Fruit fly (Drosophila melanogaster): ENCODE data around the gene CG43074.

CG43074 gene

DNA sequence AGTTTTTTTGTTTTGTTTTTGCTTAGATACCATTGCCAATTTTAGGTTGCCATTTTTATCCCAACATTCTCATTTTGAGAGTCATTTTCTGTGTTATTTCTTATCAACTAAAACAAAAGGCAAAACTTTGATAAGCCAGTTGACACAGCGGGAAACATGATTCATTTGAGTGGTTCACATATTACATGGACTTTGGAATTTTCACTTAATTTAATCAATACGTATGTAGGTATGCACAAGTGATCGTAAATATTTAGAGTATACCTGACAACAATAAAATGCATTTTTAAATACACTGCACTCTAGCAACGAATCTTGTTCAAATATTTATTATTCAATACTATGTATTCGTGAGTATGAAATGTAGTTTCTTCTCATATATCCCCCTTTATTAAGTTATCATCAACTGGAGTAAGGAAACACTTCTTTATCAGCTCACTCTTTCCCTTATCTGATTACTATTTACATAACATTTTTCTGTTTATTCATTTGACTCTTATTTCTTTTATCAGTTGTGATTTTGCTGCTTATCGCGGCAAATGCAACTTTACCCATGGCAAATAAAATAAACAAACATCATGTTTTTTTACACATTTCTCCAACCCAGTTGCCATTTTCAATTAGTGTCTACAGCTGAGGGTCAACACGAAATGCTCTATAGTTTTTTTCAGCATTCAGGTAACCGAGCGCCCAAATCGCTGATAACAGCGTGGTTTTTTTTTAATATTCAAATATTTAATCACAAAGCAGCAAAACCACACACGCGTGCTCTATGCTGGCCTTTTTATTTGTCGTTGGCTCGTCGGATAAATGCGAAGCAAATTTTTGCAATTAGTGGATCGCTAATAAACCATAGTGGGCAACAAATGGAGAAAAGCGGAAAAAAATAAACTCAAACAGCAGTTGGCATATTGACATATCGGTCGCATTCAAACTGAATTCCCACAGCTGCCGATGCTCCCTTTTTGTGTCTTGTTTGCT is 34.3 kb upstream of the CG43074 start (continued):
- TF ChIP-seq lola (GFP tag; optimal IDR thresholded peaks at IDR 0.05) = peak in 1 of 3 experiments; percentile 54
- TF ChIP-seq CG7357 (GFP tag; IDR thresholded peaks at IDR 0.05) = no peak
- TF ChIP-seq TFAM (GFP tag; optimal IDR thresholded peaks at IDR 0.05) = no peak
- no peak for TF ChIP-seq H15 (GFP tag; IDR thresholded peaks at IDR 0.05)
- TF ChIP-seq Optix (GFP tag; IDR thresholded peaks at IDR 0.05) = no peak
- no peak for TF ChIP-seq hb (GFP tag; IDR thresholded peaks at IDR 0.05; ENCODE audit: partially characterized antibody)
- no peak for TF ChIP-seq NFAT (GFP tag; IDR thresholded peaks at IDR 0.05)
- no peak for TF ChIP-seq slbo (GFP tag; IDR thresholded peaks at IDR 0.05)
- no peak for TF ChIP-seq crc (GFP tag; optimal IDR thresholded peaks at IDR 0.05)
- no peak for TF ChIP-seq wek (GFP tag; optimal IDR thresholded peaks at IDR 0.05)
- peak; percentile 41 for TF ChIP-seq dmrt11E (tag; optimal IDR thresholded peaks at IDR 0.05)
- 0 out of 3 replicates have a peak, but pooled peaks have one; percentile 33 for TF ChIP-seq z (GFP tag; IDR thresholded peaks at IDR 0.05)
- no peak for TF ChIP-seq yki (optimal IDR thresholded peaks at IDR 0.05)
- peak; percentile 14 for TF ChIP-seq gcm (GFP tag; optimal IDR thresholded peaks at IDR 0.05)
- TF ChIP-seq ems (GFP tag; optimal IDR thresholded peaks at IDR 0.05) = no peak
- TF ChIP-seq CG16813 (GFP tag; IDR thresholded peaks at IDR 0.05; ENCODE audit: partially characterized antibody) = no peak
- no peak for TF ChIP-seq Oaz (GFP tag; IDR thresholded peaks at IDR 0.05)
- no peak for TF ChIP-seq ttk (GFP tag; IDR thresholded peaks at IDR 0.05)
- TF ChIP-seq Bdp1 (GFP tag; optimal IDR thresholded peaks at IDR 0.05) = no peak
- TF ChIP-seq zen (tag; optimal IDR thresholded peaks at IDR 0.05) = peak; percentile 1
- TF ChIP-seq psq (GFP tag; optimal IDR thresholded peaks at IDR 0.05) = no peak
- no peak for TF ChIP-seq vfl (GFP tag; optimal IDR thresholded peaks at IDR 0.05)
- TF ChIP-seq danr (GFP tag; IDR thresholded peaks at IDR 0.05) = no peak
- no peak for TF ChIP-seq CG18011 (GFP tag; optimal IDR thresholded peaks at IDR 0.05)
- TF ChIP-seq Xrp1 (GFP tag; IDR thresholded peaks at IDR 0.05) = no peak; the same call in none of the 2 replicates
- no peak for TF ChIP-seq cas (GFP tag; IDR thresholded peaks at IDR 0.05)
- no peak for TF ChIP-seq Doc2 (GFP tag; IDR thresholded peaks at IDR 0.05)
- peak; percentile 49 for TF ChIP-seq CG17568 (GFP tag; optimal IDR thresholded peaks at IDR 0.05)
- no peak for TF ChIP-seq ab (GFP tag; optimal IDR thresholded peaks at IDR 0.05)
- no peak for TF ChIP-seq aop (GFP tag; IDR thresholded peaks at IDR 0.05)
- TF ChIP-seq CG5245 (GFP tag; optimal IDR thresholded peaks at IDR 0.05) = no peak
- no peak for TF ChIP-seq CG11696 (GFP tag; IDR thresholded peaks at IDR 0.05)
- TF ChIP-seq CG6813 (GFP tag; optimal IDR thresholded peaks at IDR 0.05) = peak; percentile 69
- peak; percentile 31 for TF ChIP-seq Meics (GFP tag; optimal IDR thresholded peaks at IDR 0.05)
- no peak for TF ChIP-seq Atf-2 (GFP tag; optimal IDR thresholded peaks at IDR 0.05)
- no peak for TF ChIP-seq Sin3A (optimal IDR thresholded peaks at IDR 0.05)
- no peak for TF ChIP-seq nau (GFP tag; optimal IDR thresholded peaks at IDR 0.05)
- no peak for TF ChIP-seq Ssrp (tag; optimal IDR thresholded peaks at IDR 0.05)
- TF ChIP-seq CG11560 (tag; IDR thresholded peaks at IDR 0.05) = no peak
- peak; percentile 32 for TF ChIP-seq CG12071 (GFP tag; optimal IDR thresholded peaks at IDR 0.05)
- peak; percentile 14 for TF ChIP-seq CG10543 (GFP tag; optimal IDR thresholded peaks at IDR 0.05)
- no peak for TF ChIP-seq Fer3 (tag; optimal IDR thresholded peaks at IDR 0.05)
- no peak for TF ChIP-seq CG9932 (GFP tag; IDR thresholded peaks at IDR 0.05)
- TF ChIP-seq CG12942 (GFP tag; optimal IDR thresholded peaks at IDR 0.05) = no peak
- TF ChIP-seq chm (GFP tag; IDR thresholded peaks at IDR 0.05) = no peak
- no peak for TF ChIP-seq unpg (GFP tag; optimal IDR thresholded peaks at IDR 0.05)
- no peak for TF ChIP-seq CG1602 (GFP tag; optimal IDR thresholded peaks at IDR 0.05)
- TF ChIP-seq CG17385 (GFP tag; optimal IDR thresholded peaks at IDR 0.05) = peak; percentile 40
- no peak for TF ChIP-seq Bgb (GFP tag; IDR thresholded peaks at IDR 0.05; ENCODE audit: partially characterized antibody)
- TF ChIP-seq gfzf (GFP tag; optimal IDR thresholded peaks at IDR 0.05) = no peak
